Fruit fly (Drosophila melanogaster) whole organism, embryonic: ENCODE data around the gene CG7556.

Experiments
- CG10267 ChIP-seq: fragments of 200-800 bp; sonication (Bioruptor generic); optimal IDR thresholded peaks from 2 replicates; lab custom pipeline; 2018; ENCODE audit warnings: missing biosample characterization, mild to moderate bottlenecking, missing genetic modification characterization, moderate library complexity
- CG10366 ChIP-seq: fragments of 200-800 bp; sonication (Bioruptor generic); IDR thresholded peaks from 2 replicates; pipeline ENCODE4 v1.3.6; 2022; ENCODE audit warnings: missing biosample characterization, missing genetic modification characterization
- CG10431 ChIP-seq: fragments of 200-800 bp; sonication (Bioruptor generic); optimal IDR thresholded peaks from 3 replicates; lab custom pipeline; 2018; ENCODE audit warnings: missing biosample characterization, mild to moderate bottlenecking, missing genetic modification characterization
- CG10462 ChIP-seq: fragments of 200-800 bp; sonication (Bioruptor generic); optimal IDR thresholded peaks from 2 replicates; lab custom pipeline; 2016; ENCODE audit warnings: missing biosample characterization, missing genetic modification characterization
- CG11560 ChIP-seq: fragments of 200-800 bp; sonication (Bioruptor generic); IDR thresholded peaks from 3 replicates; pipeline ENCODE4 v1.3.6; 2022; ENCODE audit warnings: missing biosample characterization, missing genetic modification characterization
- CG13123 ChIP-seq: fragments of 200-800 bp; sonication (Bioruptor generic); optimal IDR thresholded peaks from 2 replicates; lab custom pipeline; 2016; ENCODE audit warnings: missing biosample characterization, missing genetic modification characterization
- CG1603 ChIP-seq: fragments of 200-800 bp; sonication (Bioruptor generic); optimal IDR thresholded peaks from 2 replicates; lab custom pipeline; 2019; ENCODE audit warnings: missing biosample characterization, mild to moderate bottlenecking, missing genetic modification characterization, moderate library complexity
- CG2120 ChIP-seq: fragments of 200-800 bp; sonication (Bioruptor generic); optimal IDR thresholded peaks from 3 replicates; lab custom pipeline; 2016; ENCODE audit warnings: missing biosample characterization, missing genetic modification characterization
- CG2202 ChIP-seq: fragments of 200-800 bp; sonication (Bioruptor generic); optimal IDR thresholded peaks from 2 replicates; lab custom pipeline; 2018; ENCODE audit warnings: missing biosample characterization, mild to moderate bottlenecking, missing genetic modification characterization
- CG2875 ChIP-seq: fragments of 200-800 bp; sonication (Bioruptor generic); optimal IDR thresholded peaks from 2 replicates; lab custom pipeline; 2017; ENCODE audit warnings: missing biosample characterization, mild to moderate bottlenecking, missing genetic modification characterization, missing genetic modification reagents
- CG32767 ChIP-seq: fragments of 200-800 bp; sonication (Bioruptor generic); IDR thresholded peaks from 2 replicates; pipeline ENCODE4 v1.3.6; 2022; ENCODE audit warnings: missing biosample characterization, missing genetic modification characterization
- CG43689 ChIP-seq: fragments of 200-800 bp; sonication (Bioruptor generic); IDR thresholded peaks from 2 replicates; pipeline ENCODE4 v1.3.6; 2022; ENCODE audit warnings: missing biosample characterization, missing genetic modification characterization
- CG7556 ChIP-seq: fragments of 200-800 bp; sonication (Bioruptor generic); optimal IDR thresholded peaks from 2 replicates; lab custom pipeline; 2017; ENCODE audit warnings: missing biosample characterization, mild to moderate bottlenecking, missing genetic modification characterization
- CG7745 ChIP-seq: fragments of 200-800 bp; sonication (Bioruptor generic); optimal IDR thresholded peaks from 2 replicates; lab custom pipeline; 2018; ENCODE audit warnings: missing biosample characterization, mild to moderate bottlenecking, missing genetic modification characterization, moderate library complexity
- CG7839 ChIP-seq: fragments of 200-800 bp; sonication (Bioruptor generic); optimal IDR thresholded peaks from 3 replicates; lab custom pipeline; 2018; ENCODE audit warnings: missing biosample characterization, mild to moderate bottlenecking, missing genetic modification characterization, moderate library complexity
- CG8290 ChIP-seq, 3 experiments: fragments of 200-800 bp; sonication (Bioruptor generic); optimal IDR thresholded peaks; 2 replicates each; lab custom pipeline; 2016 to 2019; ENCODE audit warnings: missing biosample characterization in 3 of 3, missing genetic modification characterization in 3 of 3, mild to moderate bottlenecking in 2 of 3, moderate library complexity in 1 of 3
- CG8359 ChIP-seq: fragments of 200-800 bp; sonication (Bioruptor generic); optimal IDR thresholded peaks from 2 replicates; lab custom pipeline; 2017; ENCODE audit warnings: missing biosample characterization, mild to moderate bottlenecking, missing genetic modification characterization, borderline replicate concordance
- CG9215 ChIP-seq: fragments of 200-800 bp; sonication (Bioruptor generic); IDR thresholded peaks from 2 replicates; pipeline ENCODE4 v1.3.6; 2022; ENCODE audit warnings: missing biosample characterization, missing genetic modification characterization
- CG9609 ChIP-seq: fragments of 200-800 bp; sonication (Bioruptor generic); optimal IDR thresholded peaks from 3 replicates; lab custom pipeline; 2016; ENCODE audit warnings: missing biosample characterization, missing genetic modification characterization
- CTCF ChIP-seq: fragments of 200-800 bp; sonication (Bioruptor generic); optimal IDR thresholded peaks from 2 replicates; lab custom pipeline; 2017; ENCODE audit warnings: missing biosample characterization, mild to moderate bottlenecking, missing genetic modification characterization, moderate library complexity
- Dip3 ChIP-seq: fragments of 200-800 bp; sonication (Bioruptor generic); optimal IDR thresholded peaks from 3 replicates; lab custom pipeline; 2016; ENCODE audit warnings: missing biosample characterization, missing genetic modification characterization
- Ets97D ChIP-seq: fragments of 200-800 bp; sonication (Bioruptor generic); optimal IDR thresholded peaks from 3 replicates; lab custom pipeline; 2016; ENCODE audit warnings: missing biosample characterization, missing genetic modification characterization
- Hr78 ChIP-seq, 2 experiments: fragments of 200-800 bp in 1 of 2; fragments of >200 bp in 1 of 2; sonication (Bioruptor generic) in 1 of 2; optimal IDR thresholded peaks; 2 replicates each; lab custom pipeline; 2017 to 2019; ENCODE audit warnings: missing biosample characterization in 2 of 2, missing genetic modification characterization in 2 of 2, mild to moderate bottlenecking in 1 of 2, moderate library complexity in 1 of 2
- Med ChIP-seq: fragments of 200-800 bp; sonication (Bioruptor generic); peaks from one replicate; lab custom pipeline; 2016; ENCODE audit warnings: missing biosample characterization, missing genetic modification characterization, mild to moderate bottlenecking, inconsistent platforms, moderate library complexity
- Pdp1 ChIP-seq, 2 experiments: fragments of 200-800 bp; sonication (Bioruptor generic); optimal IDR thresholded peaks; 3 replicates each; lab custom pipeline; 2016; ENCODE audit warnings: missing biosample characterization in 2 of 2, missing genetic modification characterization in 2 of 2, mild to moderate bottlenecking in 1 of 2, moderate library complexity in 1 of 2
- TFAM ChIP-seq: fragments of 200-800 bp; sonication (Bioruptor generic); optimal IDR thresholded peaks from 2 replicates; lab custom pipeline; 2017; ENCODE audit warnings: missing biosample characterization, missing genetic modification characterization, inconsistent platforms
- ab ChIP-seq: fragments of 200-800 bp; sonication (Bioruptor generic); optimal IDR thresholded peaks from 2 replicates; lab custom pipeline; 2016; ENCODE audit warnings: missing biosample characterization, missing genetic modification characterization
- ac ChIP-seq: fragments of 200-800 bp; sonication (Bioruptor generic); optimal IDR thresholded peaks from 3 replicates; lab custom pipeline; 2017; ENCODE audit warnings: missing biosample characterization, mild to moderate bottlenecking, missing genetic modification characterization
- btn ChIP-seq: fragments of 200-800 bp; sonication (Bioruptor generic); optimal IDR thresholded peaks from 2 replicates; lab custom pipeline; 2016; ENCODE audit warnings: missing biosample characterization, missing genetic modification characterization
- chinmo ChIP-seq: fragments of 200-800 bp; sonication (Bioruptor generic); IDR thresholded peaks from 4 replicates; pipeline ENCODE4 v1.3.6; 2022; ENCODE audit warnings: missing biosample characterization, missing genetic modification characterization; ENCODE audit not compliant: partially characterized antibody
- dmrt11E ChIP-seq: fragments of 200-800 bp; sonication (Bioruptor generic); optimal IDR thresholded peaks from 3 replicates; lab custom pipeline; 2018; ENCODE audit warnings: missing biosample characterization, mild to moderate bottlenecking, missing genetic modification characterization, moderate library complexity
- dmrt99B ChIP-seq: fragments of 200-800 bp; sonication (Bioruptor generic); optimal IDR thresholded peaks from 2 replicates; lab custom pipeline; 2018; ENCODE audit warnings: missing biosample characterization, mild to moderate bottlenecking, missing genetic modification characterization, moderate library complexity
- jing ChIP-seq: fragments of 200-800 bp; sonication (Bioruptor generic); optimal IDR thresholded peaks from 2 replicates; lab custom pipeline; 2018; ENCODE audit warnings: missing biosample characterization, mild to moderate bottlenecking, missing genetic modification characterization
- pros ChIP-seq: fragments of 200-800 bp; sonication (Bioruptor generic); optimal IDR thresholded peaks from 3 replicates; lab custom pipeline; 2019; ENCODE audit warnings: missing biosample characterization, mild to moderate bottlenecking, missing genetic modification characterization, moderate library complexity
- sd ChIP-seq: fragments of 200-800 bp; sonication (Bioruptor generic); optimal IDR thresholded peaks from 3 replicates; lab custom pipeline; 2018; ENCODE audit warnings: missing biosample characterization, mild to moderate bottlenecking, missing genetic modification characterization, moderate library complexity
- shn ChIP-seq: fragments of 200-800 bp; sonication (Bioruptor generic); optimal IDR thresholded peaks from 3 replicates; lab custom pipeline; 2016; ENCODE audit warnings: missing biosample characterization, missing genetic modification characterization
- sisA ChIP-seq: fragments of 200-800 bp; sonication (Bioruptor generic); IDR thresholded peaks from 2 replicates; pipeline ENCODE4 v1.3.6; 2022; ENCODE audit warnings: missing biosample characterization, missing genetic modification characterization
- stwl ChIP-seq: fragments of 200-800 bp; sonication (Bioruptor generic); optimal IDR thresholded peaks from 3 replicates; lab custom pipeline; 2018; ENCODE audit warnings: missing biosample characterization, mild to moderate bottlenecking, missing genetic modification characterization, moderate library complexity
- ttk ChIP-seq: fragments of 200-800 bp; sonication (Bioruptor generic); IDR thresholded peaks from 2 replicates; pipeline ENCODE4 v2.1.2; 2022; ENCODE audit warnings: missing biosample characterization, missing genetic modification characterization
- usp ChIP-seq: fragments of >200 bp; optimal IDR thresholded peaks from 2 replicates; lab custom pipeline; 2017; ENCODE audit warnings: missing biosample characterization, missing genetic modification characterization
- yki ChIP-seq: fragments of >200 bp; optimal IDR thresholded peaks from 3 replicates; lab custom pipeline; 2018

Gene CG7556

DNA sequence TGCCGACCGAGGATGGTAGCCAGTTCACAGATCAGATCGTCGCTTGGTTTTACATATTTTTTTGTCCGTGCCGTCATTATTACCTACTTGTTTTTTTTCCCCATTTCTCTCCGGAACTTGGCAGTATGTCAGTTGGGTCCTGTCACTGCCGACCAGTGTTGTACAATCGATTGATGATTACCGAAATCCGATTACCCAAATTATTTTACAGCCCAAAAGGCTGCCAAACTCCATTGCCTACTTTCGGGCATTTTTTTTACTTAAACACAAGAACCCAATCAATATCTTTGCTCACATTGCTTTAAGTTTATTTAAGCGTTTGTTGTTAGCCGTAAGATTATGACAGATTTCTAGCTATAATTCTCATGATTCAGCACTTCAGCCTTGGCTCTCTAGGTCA, 8.8 kb downstream of the CG7556 start, which contains the start of gene Inx5:
Gene Inx5 (minus strand): TSS at position 93 of the 400 bp plus-strand sequence.
- TF ChIP-seq sisA (GFP tag; lab: Robert Waterston, UW) (no peak), usp (GFP tag; lab: Kevin White, UChicago) (no peak), CG7556 (GFP tag; lab: Kevin White, UChicago) (no peak), jing (no peak), chinmo (GFP tag; lab: Robert Waterston, UW) (0 out of 4 replicates have a peak, but pooled peaks have one; percentile 4), TFAM (no peak), ab (GFP tag; lab: Kevin White, UChicago) (no peak), CG43689 (GFP tag; lab: Robert Waterston, UW) (no peak), dmrt99B (no peak), sd (tag; lab: Kevin White, UChicago) (no peak), CG13123 (no peak), CG32767 (GFP tag; lab: Robert Waterston, UW) (no peak), Ets97D (peak; percentile 17), CG10462 (GFP tag; lab: Kevin White, UChicago) (no peak), pros (no peak), Med (GFP tag; lab: Kevin White, UChicago) (peak; percentile 45), CG11560 (no peak), Pdp1 (GFP tag; optimal IDR thresholded peaks at IDR 0.05; lab: Kevin White, UChicago) (peak in 1 of 2 experiments; percentile 27), ac (GFP tag; lab: Kevin White, UChicago) (no peak), CG8359 (GFP tag; lab: Kevin White, UChicago) (peak; percentile 39), ttk (GFP tag; lab: Robert Waterston, UW) (no peak), CG8290 (GFP tag; optimal IDR thresholded peaks at IDR 0.05; lab: Kevin White, UChicago) (peak; percentile 75), CG8290 (tag; optimal IDR thresholded peaks at IDR 0.05; lab: Kevin White, UChicago) (peak; percentile 40 to 66), CG9215 (GFP tag; lab: Robert Waterston, UW) (no peak), CG9609 (GFP tag; lab: Kevin White, UChicago) (no peak), CG2120 (no peak), yki (lab: Kevin White, UChicago) (no peak), CG2202 (no peak), btn (GFP tag; lab: Kevin White, UChicago) (no peak), dmrt11E (tag; lab: Kevin White, UChicago) (no peak), CG7745 (tag; lab: Kevin White, UChicago) (no peak), shn (no peak), stwl (tag; lab: Kevin White, UChicago) (peak; percentile 93), Dip3 (GFP tag; lab: Kevin White, UChicago) (no peak), CG1603 (tag; lab: Kevin White, UChicago) (no peak), CG2875 (no peak), CTCF (GFP tag; lab: Kevin White, UChicago) (peak; percentile 24), CG10366 (no peak), CG7839 (tag; lab: Kevin White, UChicago) (no peak), CG10267 (peak; percentile 70), CG10431 (GFP tag; lab: Kevin White, UChicago) (no peak), Hr78 (GFP tag; optimal IDR thresholded peaks at IDR 0.05; lab: Kevin White, UChicago) (no peak)
